Worm (Caenorhabditis elegans) whole organism, late embryonic: ENCODE measurements around the gene cpr-6.

Experiments
- C08G9.2 ChIP-seq: sonication (generic microtip); optimal IDR thresholded peaks from 2 replicates; lab custom pipeline; 2016; ENCODE audit warnings: mild to moderate bottlenecking, missing genetic modification characterization, moderate library complexity, missing compliant biosample characterization
- K02D7.2 ChIP-seq: sonication (generic microtip); optimal IDR thresholded peaks from 2 replicates; lab custom pipeline; 2017; ENCODE audit warnings: mild to moderate bottlenecking, missing genetic modification characterization, missing compliant biosample characterization
- K09A11.1 ChIP-seq: sonication (generic microtip); optimal IDR thresholded peaks from 2 replicates; lab custom pipeline; 2017; ENCODE audit warnings: antibody characterized with exemption, mild to moderate bottlenecking, missing genetic modification characterization, missing compliant biosample characterization; ENCODE audit not compliant: insufficient read depth
- T23F11.4 ChIP-seq: fragments of 200-800 bp; sonication (Bioruptor generic); optimal IDR thresholded peaks from 2 replicates; lab custom pipeline; 2018; ENCODE audit warnings: mild to moderate bottlenecking, missing genetic modification characterization, missing compliant biosample characterization
- Y22D7AL.16 ChIP-seq: sonication (generic microtip); optimal IDR thresholded peaks from 2 replicates; lab custom pipeline; 2016; ENCODE audit warnings: missing genetic modification characterization, missing compliant biosample characterization
- ahr-1 ChIP-seq: sonication (generic microtip); optimal IDR thresholded peaks from 2 replicates; lab custom pipeline; 2016; ENCODE audit warnings: missing genetic modification characterization, missing compliant biosample characterization
- ama-1 ChIP-seq: fragments of 150-350 bp; optimal IDR thresholded peaks from 2 replicates; lab custom pipeline; 2014
- ceh-14 ChIP-seq: sonication (generic microtip); optimal IDR thresholded peaks from 2 replicates; lab custom pipeline; 2016; ENCODE audit warnings: missing genotype, missing genetic modification characterization, missing compliant biosample characterization
- ceh-18 ChIP-seq: sonication (generic microtip); optimal IDR thresholded peaks from 2 replicates; lab custom pipeline; 2016; ENCODE audit warnings: missing genetic modification characterization, missing compliant biosample characterization
- ceh-2 ChIP-seq: sonication (generic microtip); optimal IDR thresholded peaks from 2 replicates; lab custom pipeline; 2016; ENCODE audit warnings: missing genotype, missing genetic modification characterization, missing compliant biosample characterization
- ceh-24 ChIP-seq: sonication (generic microtip); optimal IDR thresholded peaks from 2 replicates; lab custom pipeline; 2016; ENCODE audit warnings: mild to moderate bottlenecking, missing genetic modification characterization, missing compliant biosample characterization
- ceh-31 ChIP-seq: sonication (generic microtip); optimal IDR thresholded peaks from 2 replicates; lab custom pipeline; 2016; ENCODE audit warnings: missing genetic modification characterization, missing compliant biosample characterization
- ceh-34 ChIP-seq: sonication (generic microtip); optimal IDR thresholded peaks from 2 replicates; lab custom pipeline; 2016; ENCODE audit warnings: mild to moderate bottlenecking, missing genetic modification characterization, missing compliant biosample characterization
- ceh-48 ChIP-seq: sonication (generic microtip); optimal IDR thresholded peaks from 2 replicates; lab custom pipeline; 2016; ENCODE audit warnings: missing genetic modification characterization, inconsistent platforms, missing compliant biosample characterization
- ceh-6 ChIP-seq: fragments of 200-800 bp; sonication (Bioruptor generic); optimal IDR thresholded peaks from 2 replicates; lab custom pipeline; 2018; ENCODE audit warnings: mild to moderate bottlenecking, missing genetic modification characterization, missing compliant biosample characterization
- ceh-9 ChIP-seq: sonication (generic microtip); optimal IDR thresholded peaks from 2 replicates; lab custom pipeline; 2016; ENCODE audit warnings: mild to moderate bottlenecking, missing genetic modification characterization, inconsistent platforms, missing compliant biosample characterization
- che-1 ChIP-seq: sonication (generic microtip); optimal IDR thresholded peaks from 2 replicates; lab custom pipeline; 2016; ENCODE audit warnings: mild to moderate bottlenecking, missing genetic modification characterization, missing compliant biosample characterization
- dmd-4 ChIP-seq: sonication (generic microtip); optimal IDR thresholded peaks from 2 replicates; lab custom pipeline; 2016; ENCODE audit warnings: borderline replicate concordance, missing genetic modification characterization, missing compliant biosample characterization
- elt-2 ChIP-seq: sonication (generic microtip); optimal IDR thresholded peaks from 2 replicates; lab custom pipeline; 2016; ENCODE audit warnings: missing genetic modification reagents, missing genetic modification characterization, missing compliant biosample characterization
- elt-4 ChIP-seq: sonication (generic microtip); optimal IDR thresholded peaks from 2 replicates; lab custom pipeline; 2016; ENCODE audit warnings: missing genetic modification characterization, missing compliant biosample characterization
- fax-1 ChIP-seq: sonication (generic microtip); optimal IDR thresholded peaks from 2 replicates; lab custom pipeline; 2016; ENCODE audit warnings: missing genotype, missing genetic modification characterization, missing compliant biosample characterization
- gmeb-2 ChIP-seq: sonication (generic microtip); optimal IDR thresholded peaks from 2 replicates; lab custom pipeline; 2016; ENCODE audit warnings: missing genetic modification characterization, inconsistent platforms, missing compliant biosample characterization
- hlh-6 ChIP-seq: sonication (generic microtip); optimal IDR thresholded peaks from 2 replicates; lab custom pipeline; 2016; ENCODE audit warnings: missing genotype, missing genetic modification characterization, missing compliant biosample characterization
- lim-6 ChIP-seq: sonication (generic microtip); optimal IDR thresholded peaks from 2 replicates; lab custom pipeline; 2016; ENCODE audit warnings: missing genetic modification characterization, missing compliant biosample characterization
- lin-11 ChIP-seq: fragments of 200-800 bp; sonication (Bioruptor generic); optimal IDR thresholded peaks from 2 replicates; lab custom pipeline; 2018; ENCODE audit warnings: mild to moderate bottlenecking, missing genetic modification characterization, missing compliant biosample characterization
- madf-2 ChIP-seq: sonication (generic microtip); optimal IDR thresholded peaks from 2 replicates; lab custom pipeline; 2017; ENCODE audit warnings: missing genetic modification characterization, missing compliant biosample characterization
- mec-3 ChIP-seq: sonication (generic microtip); optimal IDR thresholded peaks from 2 replicates; lab custom pipeline; 2016; ENCODE audit warnings: borderline replicate concordance, missing genetic modification characterization, missing compliant biosample characterization
- nhr-11 ChIP-seq: fragments of 150-350 bp; optimal IDR thresholded peaks from 2 replicates; lab custom pipeline; 2014; ENCODE audit warnings: missing biosample characterization, missing genetic modification characterization
- nhr-232 ChIP-seq: sonication (generic microtip); optimal IDR thresholded peaks from 2 replicates; lab custom pipeline; 2016; ENCODE audit warnings: missing genetic modification characterization, missing compliant biosample characterization
- npax-4 ChIP-seq: sonication (generic microtip); optimal IDR thresholded peaks from 2 replicates; lab custom pipeline; 2016; ENCODE audit warnings: missing genetic modification characterization, missing compliant biosample characterization
- pat-9 ChIP-seq: fragments of 200-800 bp; sonication (Bioruptor generic); optimal IDR thresholded peaks from 2 replicates; lab custom pipeline; 2018; ENCODE audit warnings: mild to moderate bottlenecking, missing genetic modification characterization, moderate library complexity, missing compliant biosample characterization
- pax-1 ChIP-seq: fragments of 150-350 bp; optimal IDR thresholded peaks from 2 replicates; lab custom pipeline; 2014; ENCODE audit warnings: missing biosample characterization, missing genetic modification characterization
- pha-4 ChIP-seq: fragments of 150-350 bp; optimal IDR thresholded peaks from 2 replicates; lab custom pipeline; 2018; ENCODE audit warnings: missing biosample characterization, missing genetic modification reagents, missing genetic modification characterization
- pqm-1 ChIP-seq: sonication (generic microtip); optimal IDR thresholded peaks from 2 replicates; lab custom pipeline; 2016; ENCODE audit warnings: missing genetic modification characterization, missing compliant biosample characterization
- rnt-1 ChIP-seq: sonication (generic microtip); optimal IDR thresholded peaks from 2 replicates; lab custom pipeline; 2016; ENCODE audit warnings: missing genetic modification characterization, missing compliant biosample characterization
- sdc-2 ChIP-seq: sonication (generic microtip); optimal IDR thresholded peaks from 2 replicates; lab custom pipeline; 2016; ENCODE audit warnings: missing genotype, missing genetic modification characterization, missing compliant biosample characterization
- sox-2 ChIP-seq: fragments of 200-800 bp; sonication (Bioruptor generic); IDR thresholded peaks from 2 replicates; pipeline ENCODE4 v1.3.6; 2022; ENCODE audit warnings: missing genetic modification reagents, missing genetic modification characterization, missing compliant biosample characterization
- syd-9 ChIP-seq: sonication (generic microtip); optimal IDR thresholded peaks from 2 replicates; lab custom pipeline; 2016; ENCODE audit warnings: mild to moderate bottlenecking, missing genetic modification characterization, moderate library complexity, missing compliant biosample characterization
- tbx-2 ChIP-seq: sonication (generic microtip); optimal IDR thresholded peaks from 2 replicates; lab custom pipeline; 2016; ENCODE audit warnings: missing genetic modification characterization, missing compliant biosample characterization
- ttx-3 ChIP-seq: sonication (generic microtip); optimal IDR thresholded peaks from 2 replicates; lab custom pipeline; 2016; ENCODE audit warnings: missing genetic modification reagents, missing genetic modification characterization, missing compliant biosample characterization
- unc-3 ChIP-seq, 2 experiments: fragments of 200-800 bp in 1 of 2; sonication (Bioruptor generic) in 1 of 2; sonication (generic microtip) in 1 of 2; conservative IDR thresholded peaks in 1 of 2; optimal IDR thresholded peaks in 1 of 2; 2 replicates each; pipeline versions ENCODE4 v1.3.6 to Lab custom; 2016 to 2022; ENCODE audit warnings: missing compliant biosample characterization in 2 of 2, missing genetic modification characterization in 2 of 2, missing genetic modification reagents in 1 of 2
- unc-42 ChIP-seq: sonication (generic microtip); optimal IDR thresholded peaks from 2 replicates; lab custom pipeline; 2016; ENCODE audit warnings: missing genotype, missing genetic modification characterization, missing compliant biosample characterization
- unc-55 ChIP-seq: sonication (generic microtip); optimal IDR thresholded peaks from 2 replicates; lab custom pipeline; 2017; ENCODE audit warnings: missing biosample characterization, missing genetic modification reagents, missing genetic modification characterization

Gene cpr-6

ce11 chrX:6575992-6576391, 31.0 kb upstream of the cpr-6 start:
- TF ChIP-seq syd-9 (tag; lab: Kevin White, UChicago): no peak
- TF ChIP-seq sdc-2 (tag; lab: Kevin White, UChicago): no peak
- TF ChIP-seq madf-2 (tag; lab: Kevin White, UChicago): no peak
- TF ChIP-seq ceh-34 (tag; lab: Kevin White, UChicago): no peak
- TF ChIP-seq hlh-6 (tag; lab: Kevin White, UChicago): no peak
- no peak for TF ChIP-seq ttx-3 (tag; lab: Kevin White, UChicago)
- TF ChIP-seq ahr-1 (tag; lab: Kevin White, UChicago): no peak
- TF ChIP-seq tbx-2 (tag; lab: Kevin White, UChicago): no peak
- no peak for TF ChIP-seq ceh-2 (tag; lab: Kevin White, UChicago)
- no peak for TF ChIP-seq sox-2 (GFP tag; lab: Robert Waterston, UW)
- TF ChIP-seq unc-3 (GFP tag; conservative IDR thresholded peaks at IDR 0.05; lab: Robert Waterston, UW): no peak
- no peak for TF ChIP-seq unc-3 (tag; optimal IDR thresholded peaks at IDR 0.05; lab: Kevin White, UChicago)
- TF ChIP-seq ceh-9 (tag; lab: Kevin White, UChicago): no peak
- no peak for TF ChIP-seq dmd-4 (tag; lab: Kevin White, UChicago)
- TF ChIP-seq gmeb-2: no peak
- no peak for TF ChIP-seq pax-1 (tag; lab: Kevin White, UChicago)
- no peak for TF ChIP-seq ceh-14 (tag; lab: Kevin White, UChicago)
- no peak for TF ChIP-seq ceh-6 (GFP tag; lab: Kevin White, UChicago)

ce11 chrX:6583385-6583784, 23.6 kb upstream of the cpr-6 start:
- no peak for TF ChIP-seq lim-6
- TF ChIP-seq, all 69 proteins: peak for 0

ce11 chrX:6588495-6588894, 18.5 kb upstream of the cpr-6 start, which contains the start of gene fbxl-4:
Gene fbxl-4 (plus strand): TSS chrX:6588795.
- no peak for TF ChIP-seq T23F11.4 (GFP tag; lab: Kevin White, UChicago)
- TF ChIP-seq pqm-1: no peak
- TF ChIP-seq pat-9 (tag; lab: Kevin White, UChicago): no peak
- no peak for TF ChIP-seq ceh-48 (tag; lab: Kevin White, UChicago)

- TF ChIP-seq ceh-31 (tag; lab: Kevin White, UChicago) (no peak), ceh-18 (tag; lab: Kevin White, UChicago) (peak; percentile 76), unc-55 (GFP tag; lab: Kevin White, UChicago) (peak; percentile 42), rnt-1 (tag; lab: Kevin White, UChicago) (peak; percentile 59)
Observed at ce11 chrX:6591674-6592073, 15.3 kb upstream of the cpr-6 start.

DNA sequence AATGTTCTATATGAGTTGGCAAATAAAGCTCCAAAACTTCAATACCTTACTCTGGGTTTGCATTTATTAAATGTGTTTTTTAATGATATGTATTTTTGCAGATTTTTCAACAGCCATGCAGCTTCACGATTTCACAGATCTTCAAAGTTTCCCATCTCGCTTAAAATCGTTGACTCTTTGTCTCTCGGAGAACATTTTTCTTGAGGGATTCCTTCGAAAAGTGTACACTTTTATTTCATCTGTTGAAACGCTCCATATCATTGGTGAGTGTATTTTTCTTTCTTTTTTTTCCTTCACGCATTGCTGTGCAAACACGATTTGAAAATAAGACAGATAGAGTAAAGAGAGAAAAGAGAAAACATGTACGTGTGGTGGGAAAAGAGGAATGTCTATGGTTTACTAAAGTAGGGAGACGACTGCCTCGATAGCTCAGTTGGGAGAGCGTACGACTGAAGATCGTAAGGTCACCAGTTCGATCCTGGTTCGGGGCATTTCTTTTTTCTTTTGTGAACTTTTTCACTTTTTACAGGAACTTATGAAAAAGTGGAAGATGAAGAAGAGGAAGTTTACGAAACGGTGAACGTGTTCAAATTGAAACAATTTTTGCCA, 13.7 kb upstream of the cpr-6 start:
- TF ChIP-seq ceh-14 (tag; lab: Kevin White, UChicago): peak; percentile 81
- peak; percentile 85 for TF ChIP-seq pat-9 (tag; lab: Kevin White, UChicago)
- TF ChIP-seq mec-3 (tag; lab: Kevin White, UChicago): no peak
- peak; percentile 73 for TF ChIP-seq K09A11.1
- TF ChIP-seq ceh-24: peak; percentile 67
- TF ChIP-seq rnt-1 (tag; lab: Kevin White, UChicago): peak; percentile 79
- no peak for TF ChIP-seq elt-4
- no peak for TF ChIP-seq ama-1 (lab: Kevin White, UChicago)
- peak; percentile 77 for TF ChIP-seq npax-4 (tag; lab: Kevin White, UChicago)
- peak; percentile 83 for TF ChIP-seq K02D7.2 (tag; lab: Kevin White, UChicago)
- no peak for TF ChIP-seq unc-55 (GFP tag; lab: Kevin White, UChicago)
- peak; percentile 88 for TF ChIP-seq che-1 (tag; lab: Kevin White, UChicago)
- TF ChIP-seq tbx-2 (tag; lab: Kevin White, UChicago): peak; percentile 79
- TF ChIP-seq pha-4 (tag; lab: Kevin White, UChicago): no peak
- peak; percentile 93 for TF ChIP-seq elt-2 (tag; lab: Kevin White, UChicago)
- no peak for TF ChIP-seq nhr-11 (tag; lab: Kevin White, UChicago)
- TF ChIP-seq unc-42 (tag; lab: Kevin White, UChicago): peak; percentile 57
- peak; percentile 77 for TF ChIP-seq C08G9.2
- peak; percentile 80 for TF ChIP-seq ceh-48 (tag; lab: Kevin White, UChicago)
- peak; percentile 86 for TF ChIP-seq nhr-232 (tag; lab: Kevin White, UChicago)
- peak; percentile 73 for TF ChIP-seq lim-6
- TF ChIP-seq hlh-6 (tag; lab: Kevin White, UChicago): peak; percentile 94
- TF ChIP-seq fax-1 (tag; lab: Kevin White, UChicago): peak; percentile 67
- TF ChIP-seq lin-11 (tag; lab: Kevin White, UChicago): peak; percentile 81
- TF ChIP-seq Y22D7AL.16 (tag; lab: Kevin White, UChicago): peak; percentile 74
